Fruit fly (Drosophila melanogaster) whole organism, embryonic: ENCODE measurements around the gene CG16824.

Source experiments
- Blimp-1 ChIP-seq: fragments of 200-800 bp; sonication (Bioruptor generic); optimal IDR thresholded peaks from 3 replicates; lab custom pipeline; 2018; ENCODE audit warnings: missing biosample characterization, missing genetic modification characterization, mild to moderate bottlenecking, moderate library complexity, missing genetic modification reagents
- CG10654 ChIP-seq: fragments of 200-800 bp; sonication (Bioruptor generic); optimal IDR thresholded peaks from 2 replicates; lab custom pipeline; 2016; ENCODE audit warnings: missing biosample characterization, missing genetic modification characterization
- CG11456 ChIP-seq: fragments of 200-800 bp; sonication (Bioruptor generic); IDR thresholded peaks from 3 replicates; pipeline ENCODE4 v1.3.6; 2022; ENCODE audit warnings: missing biosample characterization, missing genetic modification characterization
- CG11560 ChIP-seq: fragments of 200-800 bp; sonication (Bioruptor generic); IDR thresholded peaks from 3 replicates; pipeline ENCODE4 v1.3.6; 2022; ENCODE audit warnings: missing biosample characterization, missing genetic modification characterization
- CG15073 ChIP-seq: fragments of 200-800 bp; sonication (Bioruptor generic); optimal IDR thresholded peaks from 2 replicates; lab custom pipeline; 2016; ENCODE audit warnings: missing biosample characterization, missing genetic modification characterization
- CG15514 ChIP-seq: fragments of 200-800 bp; sonication (Bioruptor generic); optimal IDR thresholded peaks from 3 replicates; lab custom pipeline; 2017; ENCODE audit warnings: missing biosample characterization, missing genetic modification characterization, mild to moderate bottlenecking, moderate library complexity, missing genetic modification reagents
- CG15696 ChIP-seq: fragments of 200-800 bp; sonication (Bioruptor generic); optimal IDR thresholded peaks from 2 replicates; lab custom pipeline; 2019; ENCODE audit warnings: missing biosample characterization, mild to moderate bottlenecking, missing genetic modification characterization, moderate library complexity
- CG16813 ChIP-seq: fragments of 200-800 bp; sonication (Bioruptor generic); IDR thresholded peaks from 3 replicates; pipeline ENCODE4 v1.3.6; 2022; ENCODE audit warnings: missing biosample characterization, missing genetic modification characterization; ENCODE audit not compliant: partially characterized antibody
- CG17328 ChIP-seq: fragments of 200-800 bp; sonication (Bioruptor generic); IDR thresholded peaks from 2 replicates; pipeline ENCODE4 v1.3.6; 2022; ENCODE audit warnings: missing biosample characterization, missing genetic modification characterization
- CG17385 ChIP-seq: fragments of 200-800 bp; sonication (Bioruptor generic); optimal IDR thresholded peaks from 3 replicates; lab custom pipeline; 2018; ENCODE audit warnings: missing biosample characterization, mild to moderate bottlenecking, missing genetic modification characterization
- CG18599 ChIP-seq: fragments of 200-800 bp; sonication (Bioruptor generic); optimal IDR thresholded peaks from 3 replicates; lab custom pipeline; 2017; ENCODE audit warnings: missing biosample characterization, missing genetic modification characterization, mild to moderate bottlenecking, moderate library complexity, missing genetic modification reagents
- CG2199 ChIP-seq: fragments of 200-800 bp; sonication (Bioruptor generic); IDR thresholded peaks from 3 replicates; pipeline ENCODE4 v1.3.6; 2022; ENCODE audit warnings: missing biosample characterization, missing genetic modification characterization
- CG3281 ChIP-seq: fragments of 200-800 bp; sonication (Bioruptor generic); optimal IDR thresholded peaks from 3 replicates; lab custom pipeline; 2017; ENCODE audit warnings: missing biosample characterization, mild to moderate bottlenecking, missing genetic modification characterization
- CG34422 ChIP-seq: fragments of 200-800 bp; sonication (Bioruptor generic); IDR thresholded peaks from 3 replicates; pipeline ENCODE4 v1.3.6; 2022; ENCODE audit warnings: missing biosample characterization, missing genetic modification characterization
- CG4404 ChIP-seq: fragments of 200-800 bp; sonication (Bioruptor generic); IDR thresholded peaks from 2 replicates; pipeline ENCODE4 v1.3.6; 2022; ENCODE audit warnings: missing biosample characterization, missing genetic modification characterization
- CG4424 ChIP-seq: fragments of 200-800 bp; sonication (Bioruptor generic); optimal IDR thresholded peaks from 3 replicates; lab custom pipeline; 2016; ENCODE audit warnings: missing biosample characterization, missing genetic modification characterization
- CG6654 ChIP-seq: fragments of 200-800 bp; sonication (Bioruptor generic); optimal IDR thresholded peaks from 2 replicates; lab custom pipeline; 2017; ENCODE audit warnings: missing biosample characterization, mild to moderate bottlenecking, missing genetic modification characterization
- D19A ChIP-seq: fragments of 200-800 bp; optimal IDR thresholded peaks from 3 replicates; lab custom pipeline; 2019; ENCODE audit warnings: missing biosample characterization, mild to moderate bottlenecking, missing genetic modification characterization, moderate library complexity
- Deaf1 ChIP-seq: fragments of 200-800 bp; optimal IDR thresholded peaks from 3 replicates; lab custom pipeline; 2019; ENCODE audit warnings: missing biosample characterization, mild to moderate bottlenecking, missing genetic modification characterization, moderate library complexity
- Ets65A ChIP-seq: fragments of 200-800 bp; sonication (Bioruptor generic); peaks from one replicate; lab custom pipeline; 2016; ENCODE audit warnings: missing biosample characterization, missing genetic modification characterization
- Ets97D ChIP-seq: fragments of 200-800 bp; sonication (Bioruptor generic); optimal IDR thresholded peaks from 3 replicates; lab custom pipeline; 2016; ENCODE audit warnings: missing biosample characterization, missing genetic modification characterization
- Fer2 ChIP-seq: fragments of 200-800 bp; sonication (Bioruptor generic); optimal IDR thresholded peaks from 2 replicates; lab custom pipeline; 2018; ENCODE audit warnings: missing biosample characterization, mild to moderate bottlenecking, missing genetic modification characterization, moderate library complexity
- Med ChIP-seq: fragments of 200-800 bp; sonication (Bioruptor generic); peaks from one replicate; lab custom pipeline; 2016; ENCODE audit warnings: missing biosample characterization, missing genetic modification characterization, mild to moderate bottlenecking, inconsistent platforms, moderate library complexity
- Sry-δ ChIP-seq: fragments of 200-800 bp; sonication (Bioruptor generic); optimal IDR thresholded peaks from 2 replicates; lab custom pipeline; 2016; ENCODE audit warnings: missing biosample characterization, missing genetic modification characterization
- TFAM ChIP-seq: fragments of 200-800 bp; sonication (Bioruptor generic); optimal IDR thresholded peaks from 2 replicates; lab custom pipeline; 2017; ENCODE audit warnings: missing biosample characterization, missing genetic modification characterization, inconsistent platforms
- aop ChIP-seq: fragments of 200-800 bp; sonication (Bioruptor generic); IDR thresholded peaks from 2 replicates; pipeline ENCODE4 v1.3.6; 2022; ENCODE audit warnings: missing biosample characterization, missing genetic modification characterization
- chinmo ChIP-seq: fragments of 200-800 bp; sonication (Bioruptor generic); IDR thresholded peaks from 4 replicates; pipeline ENCODE4 v1.3.6; 2022; ENCODE audit warnings: missing biosample characterization, missing genetic modification characterization; ENCODE audit not compliant: partially characterized antibody
- ems ChIP-seq: fragments of 200-800 bp; sonication (Bioruptor generic); optimal IDR thresholded peaks from 3 replicates; lab custom pipeline; 2016; ENCODE audit warnings: missing biosample characterization, missing genetic modification characterization
- lab ChIP-seq: fragments of 200-800 bp; sonication (Bioruptor generic); optimal IDR thresholded peaks from 3 replicates; lab custom pipeline; 2017; ENCODE audit warnings: missing biosample characterization, missing genetic modification characterization, mild to moderate bottlenecking, moderate library complexity, missing genetic modification reagents
- pan ChIP-seq, 4 experiments: fragments of >200 bp in 3 of 4; fragments of 200-800 bp in 1 of 4; sonication (Bioruptor generic) in 1 of 4; optimal IDR thresholded peaks in 3 of 4; IDR thresholded peaks in 1 of 4; 2 replicates each; pipeline versions ENCODE4 v1.3.6 to Lab custom; 2017 to 2022; ENCODE audit warnings: missing biosample characterization in 2 of 4, missing genetic modification characterization in 2 of 4, mixed read lengths in 1 of 4
- pros ChIP-seq: fragments of 200-800 bp; sonication (Bioruptor generic); optimal IDR thresholded peaks from 3 replicates; lab custom pipeline; 2019; ENCODE audit warnings: missing biosample characterization, mild to moderate bottlenecking, missing genetic modification characterization, moderate library complexity
- sens ChIP-seq: fragments of 200-800 bp; sonication (Bioruptor generic); peaks from one replicate; lab custom pipeline; 2016; ENCODE audit warnings: missing biosample characterization, missing genetic modification characterization
- slou ChIP-seq: fragments of 200-800 bp; sonication (Bioruptor generic); optimal IDR thresholded peaks from 3 replicates; lab custom pipeline; 2016; ENCODE audit warnings: missing biosample characterization, missing genetic modification characterization
- vvl ChIP-seq: fragments of 200-800 bp; sonication (Bioruptor generic); IDR thresholded peaks from 2 replicates; pipeline ENCODE4 v1.3.6; 2022; ENCODE audit warnings: missing biosample characterization, missing genetic modification characterization
- zen ChIP-seq: fragments of 200-800 bp; sonication (Bioruptor generic); optimal IDR thresholded peaks from 3 replicates; lab custom pipeline; 2018; ENCODE audit warnings: missing biosample characterization, mild to moderate bottlenecking, missing genetic modification characterization, moderate library complexity

The CG16824 gene

DNA sequence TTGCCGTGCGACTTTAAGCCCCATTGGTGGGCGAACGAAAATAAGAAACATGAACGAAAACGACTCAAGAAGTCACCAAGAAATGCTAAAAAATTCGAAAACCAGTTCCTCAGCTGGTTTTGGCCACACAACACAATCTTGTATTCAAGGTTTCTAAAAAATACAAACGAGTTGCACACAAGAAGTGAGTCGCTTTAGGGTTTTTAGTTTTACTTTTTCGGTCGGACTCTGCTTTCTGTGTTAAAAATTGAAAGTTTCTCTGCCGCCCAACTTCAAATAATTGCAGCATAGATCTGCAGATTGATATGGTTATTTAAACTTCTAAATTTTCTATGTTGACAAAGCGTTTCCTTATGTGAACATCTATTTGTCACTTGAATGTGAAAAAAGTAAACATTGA lies at the start of gene CG16824:
Gene CG16824, plus strand, starts transcription at position 384 of the 400 bp plus-strand sequence.
- TF ChIP-seq pan (optimal IDR thresholded peaks at IDR 0.05; lab: Kevin White, UChicago) (no peak), pan (GFP tag; optimal IDR thresholded peaks at IDR 0.05 in 1 of 2, IDR thresholded peaks at IDR 0.05 in 1 of 2) (no peak), CG3281 (GFP tag; lab: Kevin White, UChicago) (no peak), CG11560 (tag; lab: Robert Waterston, UW) (no peak), Blimp-1 (peak; percentile 75), chinmo (0 out of 4 replicates have a peak, but pooled peaks have one; percentile 61), CG11456 (GFP tag; lab: Robert Waterston, UW) (no peak), TFAM (GFP tag; lab: Kevin White, UChicago) (no peak), pros (peak; percentile 88), Ets65A (GFP tag; lab: Kevin White, UChicago) (peak; percentile 71), CG15696 (tag; lab: Kevin White, UChicago) (no peak)

- peak; percentile 10 for TF ChIP-seq zen (tag; lab: Kevin White, UChicago)
- peak; percentile 81 for TF ChIP-seq sens (GFP tag; lab: Kevin White, UChicago)
- TF ChIP-seq Med (GFP tag; lab: Kevin White, UChicago) = peak; percentile 60
- TF ChIP-seq pros = peak; percentile 95
- TF ChIP-seq CG17328 (GFP tag; lab: Robert Waterston, UW) = 0 out of 2 replicates have a peak, but pooled peaks have one; percentile 14
- no peak for TF ChIP-seq CG34422 (GFP tag; lab: Robert Waterston, UW)
- no peak for TF ChIP-seq ems (GFP tag; lab: Kevin White, UChicago)
- TF ChIP-seq CG2199 (GFP tag; lab: Robert Waterston, UW) = peak; percentile 69; the same call in 1 of the 3 replicates
Measured at dm6 chr2L:13244759-13245308, 48.0 kb upstream of the CG16824 start.

- TF ChIP-seq Sry-δ (no peak), vvl (GFP tag; lab: Robert Waterston, UW) (no peak), lab (GFP tag; lab: Kevin White, UChicago) (no peak), CG4424 (GFP tag; lab: Kevin White, UChicago) (no peak), CG4404 (GFP tag; lab: Robert Waterston, UW) (no peak), CG15514 (peak; percentile 96), CG6654 (GFP tag; lab: Kevin White, UChicago) (peak; percentile 54), Deaf1 (tag; lab: Kevin White, UChicago) (peak; percentile 93), chinmo (peak; percentile 56; the same call in 1 of the 4 replicates), Fer2 (no peak), Ets97D (no peak), slou (no peak), CG17385 (no peak), CG15073 (GFP tag; lab: Kevin White, UChicago) (no peak), CG18599 (GFP tag; lab: Kevin White, UChicago) (no peak), D19A (tag; lab: Kevin White, UChicago) (no peak), aop (GFP tag; lab: Robert Waterston, UW) (no peak), CG10654 (GFP tag; lab: Kevin White, UChicago) (no peak), CG16813 (GFP tag; lab: Robert Waterston, UW) (no peak)
Measured at dm6 chr2L:13245855-13246645, 46.8 kb upstream of the CG16824 start, which contains the start of gene CG16820. CG16820 (plus strand) TSS chr2L:13246232.
